Worm (Caenorhabditis elegans): ENCODE data around the gene algn-7.

algn-7 gene

DNA sequence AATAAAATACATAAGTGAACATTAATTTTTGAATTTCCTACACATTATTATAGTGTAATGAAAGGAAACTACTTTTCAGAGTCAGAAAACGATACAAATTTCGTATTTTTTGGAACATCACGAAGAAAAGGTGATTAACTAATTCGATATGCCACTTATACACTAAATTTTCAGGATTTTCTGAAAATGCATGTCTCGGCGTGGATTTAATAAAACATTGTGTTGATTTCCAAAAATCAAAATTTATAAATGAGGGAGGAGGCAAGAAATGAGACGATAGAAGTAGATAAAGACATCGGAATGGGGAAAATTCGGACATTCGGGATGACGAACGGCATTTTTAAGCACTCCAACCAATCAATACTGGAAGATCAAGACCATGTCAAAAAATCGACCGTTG lies 35.0 kb downstream of the algn-7 start, which contains the start of gene Y116F11B.14:
Gene Y116F11B.14, plus strand, starts transcription at position 301 of the 400 bp plus-strand sequence.
- no peak for TF ChIP-seq nhr-77 (tag; optimal IDR thresholded peaks at IDR 0.05)
- no peak for TF ChIP-seq zag-1 (tag; optimal IDR thresholded peaks at IDR 0.05)
- no peak for TF ChIP-seq elt-1 (tag; optimal IDR thresholded peaks at IDR 0.05)
- no peak for TF ChIP-seq C34F6.9 (tag; optimal IDR thresholded peaks at IDR 0.05)
- no peak for TF ChIP-seq lin-39 (tag; optimal IDR thresholded peaks at IDR 0.05)
- no peak for TF ChIP-seq mdl-1 (tag; optimal IDR thresholded peaks at IDR 0.05)
- no peak for TF ChIP-seq elt-3 (tag; optimal IDR thresholded peaks at IDR 0.05)

DNA sequence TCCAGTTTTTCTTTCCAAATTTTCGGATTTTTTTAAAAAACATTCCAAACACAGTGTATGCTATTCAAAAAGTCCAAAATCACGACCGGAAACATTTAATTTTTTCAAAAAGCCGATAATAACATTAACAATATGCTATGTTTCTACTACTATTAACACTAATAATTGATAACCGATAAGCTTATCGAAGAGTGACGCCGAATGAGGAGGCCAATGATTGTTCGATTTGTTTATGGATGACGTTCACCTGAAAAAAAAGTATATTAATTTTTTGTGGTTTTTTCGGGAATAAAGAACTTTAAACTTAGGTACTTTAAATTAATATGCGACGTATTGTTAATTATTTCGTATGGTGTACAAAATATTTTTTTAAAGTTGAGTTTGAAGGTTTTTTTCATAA lies 36.1 kb downstream of the algn-7 start:
- TF ChIP-seq sma-3 (GFP tag; optimal IDR thresholded peaks at IDR 0.05) (no peak), fos-1 (tag; optimal IDR thresholded peaks at IDR 0.05) (peak; percentile 78)

DNA sequence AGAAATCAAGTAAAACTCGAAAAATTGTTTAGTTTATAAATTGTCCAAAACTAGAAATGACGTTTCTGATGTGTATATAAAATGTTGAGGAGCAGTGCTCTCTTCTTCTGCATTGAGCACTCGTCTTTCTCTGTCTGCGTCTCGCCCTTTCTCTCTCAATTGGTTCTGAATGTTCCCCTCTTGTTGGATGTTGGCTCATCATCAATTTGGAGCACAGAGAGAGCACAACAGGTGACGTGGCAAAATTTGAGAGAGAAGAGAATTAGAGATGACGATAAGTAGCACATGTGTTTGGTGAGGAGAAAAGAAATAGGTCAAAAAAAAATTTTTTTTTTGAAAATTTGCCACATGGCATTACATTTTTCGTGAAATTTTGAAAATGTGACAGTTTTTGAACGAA lies 36.6 kb downstream of the algn-7 start:
- TF ChIP-seq ztf-4 (tag; optimal IDR thresholded peaks at IDR 0.05) (peak; percentile 64), nhr-6 (tag; optimal IDR thresholded peaks at IDR 0.05) (peak; percentile 30), nhr-23 (tag; optimal IDR thresholded peaks at IDR 0.05) (no peak), ceh-82 (tag; optimal IDR thresholded peaks at IDR 0.05) (no peak), fos-1 (tag; optimal IDR thresholded peaks at IDR 0.05) (peak; percentile 17), crh-2 (tag; optimal IDR thresholded peaks at IDR 0.05) (peak; percentile 99), aly-2 (tag; optimal IDR thresholded peaks at IDR 0.05) (no peak), skn-1 (tag; optimal IDR thresholded peaks at IDR 0.05) (no peak), nhr-10 (tag; optimal IDR thresholded peaks at IDR 0.05) (no peak), mdl-1 (tag; optimal IDR thresholded peaks at IDR 0.05) (peak in 1 of 2 experiments; percentile 32), zag-1 (tag; optimal IDR thresholded peaks at IDR 0.05) (peak; percentile 63), alr-1 (tag; optimal IDR thresholded peaks at IDR 0.05) (no peak), lin-13 (GFP tag; optimal IDR thresholded peaks at IDR 0.05) (peak; percentile 60), lsy-2 (tag; optimal IDR thresholded peaks at IDR 0.05) (peak in 1 of 2 experiments; percentile 74), nhr-129 (tag; optimal IDR thresholded peaks at IDR 0.05) (peak; percentile 80), nhr-21 (tag; optimal IDR thresholded peaks at IDR 0.05) (no peak), mab-5 (tag; optimal IDR thresholded peaks at IDR 0.05) (peak; percentile 27), peb-1 (tag; optimal IDR thresholded peaks at IDR 0.05) (no peak), sma-9 (GFP tag; optimal IDR thresholded peaks at IDR 0.05) (peak; percentile 70), sma-9 (tag; optimal IDR thresholded peaks at IDR 0.05) (no peak), R02D3.7 (tag; optimal IDR thresholded peaks at IDR 0.05) (no peak), unc-62 (GFP tag; optimal IDR thresholded peaks at IDR 0.05) (no peak), dmd-4 (tag; optimal IDR thresholded peaks at IDR 0.05) (no peak), F13H6.1 (tag; optimal IDR thresholded peaks at IDR 0.05) (peak; percentile 66), sma-3 (GFP tag; optimal IDR thresholded peaks at IDR 0.05) (no peak), elt-3 (tag; optimal IDR thresholded peaks at IDR 0.05) (no peak), ZK546.5 (tag; optimal IDR thresholded peaks at IDR 0.05) (no peak), C34F6.9 (tag; optimal IDR thresholded peaks at IDR 0.05) (peak; percentile 75), sem-4 (tag; optimal IDR thresholded peaks at IDR 0.05) (peak; percentile 23), lin-39 (tag; optimal IDR thresholded peaks at IDR 0.05) (no peak), ceh-16 (tag; optimal IDR thresholded peaks at IDR 0.05) (no peak), unc-55 (GFP tag; optimal IDR thresholded peaks at IDR 0.05) (peak; percentile 58), ztf-11 (tag; optimal IDR thresholded peaks at IDR 0.05) (no peak)

DNA sequence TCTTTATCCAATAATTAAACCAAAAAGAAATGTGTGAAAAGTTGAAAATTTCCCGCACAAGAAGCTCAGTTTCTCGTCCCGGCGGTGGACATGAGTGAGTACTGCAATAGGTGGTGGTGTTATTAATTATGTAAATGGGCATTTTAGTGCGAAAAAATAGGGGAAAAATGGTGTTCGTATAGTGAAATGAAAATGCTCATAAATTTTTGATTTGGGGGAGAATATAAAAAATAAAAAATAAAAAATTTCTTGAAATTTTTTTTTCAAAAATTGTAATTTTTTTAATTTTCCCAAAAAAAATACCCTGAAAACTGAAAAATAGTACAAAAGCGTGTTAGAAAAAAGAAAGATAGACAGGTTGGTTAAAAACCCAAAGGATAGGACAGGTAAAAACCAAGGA lies 38.9 kb downstream of the algn-7 start, which contains the start of gene gly-4:
Gene gly-4, minus strand, starts transcription at position 101 of the 400 bp plus-strand sequence.
- TF ChIP-seq ama-1 (optimal IDR thresholded peaks at IDR 0.05) (no peak), mbf-1 (tag; optimal IDR thresholded peaks at IDR 0.05) (no peak), unc-55 (GFP tag; optimal IDR thresholded peaks at IDR 0.05) (no peak), lin-39 (tag; optimal IDR thresholded peaks at IDR 0.05) (no peak), lsy-2 (tag; optimal IDR thresholded peaks at IDR 0.05) (no peak), sma-9 (GFP tag; optimal IDR thresholded peaks at IDR 0.05) (no peak), sma-9 (tag; optimal IDR thresholded peaks at IDR 0.05) (no peak), nhr-21 (tag; optimal IDR thresholded peaks at IDR 0.05) (no peak), nhr-23 (tag; optimal IDR thresholded peaks at IDR 0.05) (no peak), mdl-1 (tag; optimal IDR thresholded peaks at IDR 0.05) (no peak), R02D3.7 (tag; optimal IDR thresholded peaks at IDR 0.05) (no peak), C34F6.9 (tag; optimal IDR thresholded peaks at IDR 0.05) (no peak), nhr-237 (tag; optimal IDR thresholded peaks at IDR 0.05) (no peak), nhr-77 (tag; optimal IDR thresholded peaks at IDR 0.05) (no peak)
